Fruit fly (Drosophila melanogaster): ENCODE measurements around the gene Arl1.

Gene Arl1

dm6 chr3L:16021064-16021683 is 38.2 kb downstream of the Arl1 start (continued):
- TF ChIP-seq Pdp1 (GFP tag; optimal IDR thresholded peaks at IDR 0.05) (peak; percentile 39 to 73), rib (GFP tag; IDR thresholded peaks at IDR 0.05) (no peak), CG4730 (GFP tag; IDR thresholded peaks at IDR 0.05) (peak; percentile 38; the same call in 1 of the 2 replicates), Awh (GFP tag; IDR thresholded peaks at IDR 0.05) (no peak), Hand (GFP tag; optimal IDR thresholded peaks at IDR 0.05) (no peak), CG8944 (GFP tag; optimal IDR thresholded peaks at IDR 0.05) (peak; percentile 46), lab (GFP tag; optimal IDR thresholded peaks at IDR 0.05) (no peak), dimm (GFP tag; IDR thresholded peaks at IDR 0.05) (no peak), Optix (GFP tag; IDR thresholded peaks at IDR 0.05) (no peak), dan (GFP tag; IDR thresholded peaks at IDR 0.05) (peak; percentile 55; the same call in 1 of the 2 replicates), sim (GFP tag; IDR thresholded peaks at IDR 0.05) (0 out of 2 replicates have a peak, but pooled peaks have one; percentile 63), NFAT (GFP tag; IDR thresholded peaks at IDR 0.05) (no peak), slp2 (GFP tag; optimal IDR thresholded peaks at IDR 0.05) (peak; percentile 41), klu (GFP tag; IDR thresholded peaks at IDR 0.05) (no peak), Mes4 (GFP tag; optimal IDR thresholded peaks at IDR 0.05) (peak; percentile 11), CG14667 (GFP tag; IDR thresholded peaks at IDR 0.05) (0 out of 2 replicates have a peak, but pooled peaks have one; percentile 7), amos (GFP tag; IDR thresholded peaks at IDR 0.05; ENCODE audit: partially characterized antibody) (no peak), onecut (GFP tag; IDR thresholded peaks at IDR 0.05) (peak; percentile 27; the same call in 1 of the 2 replicates), vvl (GFP tag; IDR thresholded peaks at IDR 0.05) (peak; percentile 72), repo (GFP tag; optimal IDR thresholded peaks at IDR 0.05) (no peak), hth (optimal IDR thresholded peaks at IDR 0.05) (no peak), CG2875 (GFP tag; optimal IDR thresholded peaks at IDR 0.05) (no peak), esg (GFP tag; conservative IDR thresholded peaks at IDR 0.05) (peak; percentile 29; the same call in 1 of the 2 replicates), CG18262 (tag; optimal IDR thresholded peaks at IDR 0.05) (peak; percentile 76), gfzf (GFP tag; optimal IDR thresholded peaks at IDR 0.05) (no peak), dmrt11E (tag; optimal IDR thresholded peaks at IDR 0.05) (peak; percentile 92), sqz (GFP tag; optimal IDR thresholded peaks at IDR 0.05) (peak; percentile 2), h (optimal IDR thresholded peaks at IDR 0.05) (no peak), CG31441 (GFP tag; IDR thresholded peaks at IDR 0.05) (peak; percentile 68), HHEX (GFP tag; optimal IDR thresholded peaks at IDR 0.05) (no peak), Tbp (GFP tag; optimal IDR thresholded peaks at IDR 0.05) (no peak), bsh (GFP tag; optimal IDR thresholded peaks at IDR 0.05) (peak in 1 of 2 experiments; percentile 74), C15 (GFP tag; IDR thresholded peaks at IDR 0.05) (no peak), insv (GFP tag; optimal IDR thresholded peaks at IDR 0.05) (no peak), zf30C (GFP tag; optimal IDR thresholded peaks at IDR 0.05) (peak; percentile 80), lov (optimal IDR thresholded peaks at IDR 0.05) (no peak), lov (GFP tag; IDR thresholded peaks at IDR 0.05) (peak; percentile 73; the same call in 1 of the 3 replicates), CG10147 (GFP tag; optimal IDR thresholded peaks at IDR 0.05) (no peak), CG17612 (GFP tag; IDR thresholded peaks at IDR 0.05) (no peak), Gsc (GFP tag; IDR thresholded peaks at IDR 0.05) (peak; percentile 32; the same call in 1 of the 2 replicates), CG17186 (GFP tag; optimal IDR thresholded peaks at IDR 0.05) (no peak), jumu (GFP tag; optimal IDR thresholded peaks at IDR 0.05) (peak; percentile 29), oc (tag; optimal IDR thresholded peaks at IDR 0.05) (no peak), CG12219 (GFP tag; optimal IDR thresholded peaks at IDR 0.05) (peak; percentile 39), CG30431 (GFP tag; optimal IDR thresholded peaks at IDR 0.05) (peak; percentile 44), CG17829 (tag; optimal IDR thresholded peaks at IDR 0.05) (peak; percentile 81), Trl (optimal IDR thresholded peaks at IDR 0.05) (no peak), Trl (GFP tag; optimal IDR thresholded peaks at IDR 0.05) (peak; percentile 57), wdn (GFP tag; IDR thresholded peaks at IDR 0.05) (no peak), pzg (GFP tag; optimal IDR thresholded peaks at IDR 0.05) (no peak), salm (tag; optimal IDR thresholded peaks at IDR 0.05) (no peak), cas (GFP tag; IDR thresholded peaks at IDR 0.05) (no peak)
